Fruit fly (Drosophila melanogaster): ENCODE results near the gene CG12229.

Gene CG12229

dm6 chr3L:17436331-17436730, at the start of gene CG12229:
TSS of gene CG12229 (minus strand) at chr3L:17436431.
- TF ChIP-seq Sp1 (GFP tag; optimal IDR thresholded peaks at IDR 0.05) (no peak), dl (GFP tag; optimal IDR thresholded peaks at IDR 0.05; ENCODE audit: insufficient read depth in 1 of 2, partially characterized antibody in 2 of 2) (no peak), Hnf4 (GFP tag; optimal IDR thresholded peaks at IDR 0.05) (no peak), Mio (GFP tag; optimal IDR thresholded peaks at IDR 0.05) (no peak), Abd-B (GFP tag; optimal IDR thresholded peaks at IDR 0.05) (no peak), jim (GFP tag; optimal IDR thresholded peaks at IDR 0.05) (no peak), dsf (GFP tag; optimal IDR thresholded peaks at IDR 0.05; ENCODE audit: borderline replicate concordance) (no peak), Dfd (GFP tag; optimal IDR thresholded peaks at IDR 0.05) (no peak), psq (GFP tag; optimal IDR thresholded peaks at IDR 0.05) (no peak), sage (GFP tag; optimal IDR thresholded peaks at IDR 0.05) (no peak), Vsx2 (GFP tag; optimal IDR thresholded peaks at IDR 0.05; ENCODE audit: partially characterized antibody) (no peak), sv (GFP tag; optimal IDR thresholded peaks at IDR 0.05) (no peak), rgr (GFP tag; optimal IDR thresholded peaks at IDR 0.05) (no peak), dmrt93B (GFP tag; optimal IDR thresholded peaks at IDR 0.05) (no peak), Hr78 (GFP tag; optimal IDR thresholded peaks at IDR 0.05) (no peak), N (GFP tag; optimal IDR thresholded peaks at IDR 0.05) (no peak), br (GFP tag; optimal IDR thresholded peaks at IDR 0.05) (no peak), fru (GFP tag; optimal IDR thresholded peaks at IDR 0.05) (no peak), Jra (GFP tag; optimal IDR thresholded peaks at IDR 0.05) (no peak), Myc (optimal IDR thresholded peaks at IDR 0.05) (no peak)

- TF ChIP-seq tai (GFP tag; optimal IDR thresholded peaks at IDR 0.05) (peak; percentile 8), foxo (GFP tag; optimal IDR thresholded peaks at IDR 0.05) (peak in 1 of 2 experiments; percentile 70), N (GFP tag; optimal IDR thresholded peaks at IDR 0.05) (no peak), h (GFP tag; optimal IDR thresholded peaks at IDR 0.05) (peak; percentile 77), Hnf4 (GFP tag; optimal IDR thresholded peaks at IDR 0.05) (peak; percentile 60), GATAd (GFP tag; optimal IDR thresholded peaks at IDR 0.05) (no peak), woc (GFP tag; optimal IDR thresholded peaks at IDR 0.05) (peak; percentile 34), Abd-B (GFP tag; optimal IDR thresholded peaks at IDR 0.05) (no peak), jim (GFP tag; optimal IDR thresholded peaks at IDR 0.05) (no peak), rgr (GFP tag; optimal IDR thresholded peaks at IDR 0.05) (peak; percentile 78), Rel (GFP tag; optimal IDR thresholded peaks at IDR 0.05) (no peak), Rel (tag; optimal IDR thresholded peaks at IDR 0.05) (peak; percentile 49), sage (GFP tag; optimal IDR thresholded peaks at IDR 0.05) (peak; percentile 25), Myc (optimal IDR thresholded peaks at IDR 0.05) (no peak), br (GFP tag; optimal IDR thresholded peaks at IDR 0.05) (peak; percentile 28), CG9705 (GFP tag; optimal IDR thresholded peaks at IDR 0.05) (peak; percentile 63), pan (optimal IDR thresholded peaks at IDR 0.05) (no peak), CG32264 (GFP tag; optimal IDR thresholded peaks at IDR 0.05) (no peak), psq (GFP tag; optimal IDR thresholded peaks at IDR 0.05) (peak; percentile 40), dmrt93B (GFP tag; optimal IDR thresholded peaks at IDR 0.05) (peak; percentile 46), Dif (GFP tag; optimal IDR thresholded peaks at IDR 0.05; ENCODE audit: partially characterized antibody) (no peak), Hr83 (GFP tag; optimal IDR thresholded peaks at IDR 0.05; ENCODE audit: poor library complexity, severe bottlenecking) (peak; percentile 52), usp (GFP tag; optimal IDR thresholded peaks at IDR 0.05) (no peak), Dfd (GFP tag; optimal IDR thresholded peaks at IDR 0.05) (no peak), fru (GFP tag; optimal IDR thresholded peaks at IDR 0.05) (peak; percentile 62), Mio (GFP tag; optimal IDR thresholded peaks at IDR 0.05) (no peak), dsf (GFP tag; optimal IDR thresholded peaks at IDR 0.05; ENCODE audit: borderline replicate concordance) (no peak), lola (GFP tag; optimal IDR thresholded peaks at IDR 0.05) (no peak), HLH106 (tag; optimal IDR thresholded peaks at IDR 0.05) (peak; percentile 36), OdsH (GFP tag; optimal IDR thresholded peaks at IDR 0.05) (peak; percentile 28), Hr78 (GFP tag; optimal IDR thresholded peaks at IDR 0.05) (no peak), Jra (GFP tag; optimal IDR thresholded peaks at IDR 0.05) (peak; percentile 58), Sp1 (GFP tag; optimal IDR thresholded peaks at IDR 0.05) (peak; percentile 50), dl (GFP tag; optimal IDR thresholded peaks at IDR 0.05; ENCODE audit: insufficient read depth in 1 of 2, partially characterized antibody in 2 of 2) (no peak), Vsx2 (GFP tag; optimal IDR thresholded peaks at IDR 0.05; ENCODE audit: partially characterized antibody) (no peak), ey (GFP tag; optimal IDR thresholded peaks at IDR 0.05) (peak; percentile 30), sv (GFP tag; optimal IDR thresholded peaks at IDR 0.05) (peak; percentile 35), CrebA (GFP tag; optimal IDR thresholded peaks at IDR 0.05; ENCODE audit: borderline replicate concordance) (no peak), brk (GFP tag; optimal IDR thresholded peaks at IDR 0.05) (peak; percentile 38)
Observed at dm6 chr3L:17485280-17485792, 49.1 kb upstream of the CG12229 start.
